Fruit fly (Drosophila melanogaster) whole organism, embryonic: ENCODE results near the gene CG44476.

Experiments used
- Atf3 ChIP-seq: fragments of 200-800 bp; sonication (Bioruptor generic); optimal IDR thresholded peaks from 3 replicates; lab custom pipeline; 2016; ENCODE audit warnings: missing biosample characterization, missing genetic modification characterization
- BtbVII ChIP-seq: fragments of 200-800 bp; sonication (Bioruptor generic); optimal IDR thresholded peaks from 3 replicates; lab custom pipeline; 2017; ENCODE audit warnings: missing biosample characterization, mild to moderate bottlenecking, missing genetic modification characterization
- CG10431 ChIP-seq: fragments of 200-800 bp; sonication (Bioruptor generic); optimal IDR thresholded peaks from 3 replicates; lab custom pipeline; 2018; ENCODE audit warnings: missing biosample characterization, mild to moderate bottlenecking, missing genetic modification characterization
- CG11247 ChIP-seq: fragments of 200-800 bp; sonication (Bioruptor generic); IDR thresholded peaks from 2 replicates; pipeline ENCODE4 v1.3.6; 2022; ENCODE audit warnings: missing biosample characterization, missing genetic modification characterization
- CG11560 ChIP-seq: fragments of 200-800 bp; sonication (Bioruptor generic); IDR thresholded peaks from 3 replicates; pipeline ENCODE4 v1.3.6; 2022; ENCODE audit warnings: missing biosample characterization, missing genetic modification characterization
- CG12104 ChIP-seq: fragments of 200-800 bp; sonication (Bioruptor generic); optimal IDR thresholded peaks from 3 replicates; lab custom pipeline; 2016; ENCODE audit warnings: missing biosample characterization, missing genetic modification characterization
- CG12236 ChIP-seq: fragments of 200-800 bp; sonication (Bioruptor generic); optimal IDR thresholded peaks from 2 replicates; lab custom pipeline; 2016; ENCODE audit warnings: missing biosample characterization, missing genetic modification characterization
- CG12769 ChIP-seq: fragments of 200-800 bp; sonication (Bioruptor generic); optimal IDR thresholded peaks from 2 replicates; lab custom pipeline; 2019; ENCODE audit warnings: missing biosample characterization, mild to moderate bottlenecking, missing genetic modification characterization, moderate library complexity
- CG13424 ChIP-seq: fragments of 200-800 bp; sonication (Bioruptor generic); optimal IDR thresholded peaks from 2 replicates; lab custom pipeline; 2019; ENCODE audit warnings: missing biosample characterization, mild to moderate bottlenecking, missing genetic modification characterization, moderate library complexity
- CG1602 ChIP-seq: fragments of 200-800 bp; sonication (Bioruptor generic); optimal IDR thresholded peaks from 3 replicates; lab custom pipeline; 2016; ENCODE audit warnings: missing biosample characterization, missing genetic modification characterization
- CG17912 ChIP-seq: fragments of 200-800 bp; sonication (Bioruptor generic); optimal IDR thresholded peaks from 2 replicates; lab custom pipeline; 2018; ENCODE audit warnings: missing biosample characterization, mild to moderate bottlenecking, missing genetic modification characterization
- CG30431 ChIP-seq: fragments of 200-800 bp; sonication (Bioruptor generic); optimal IDR thresholded peaks from 2 replicates; lab custom pipeline; 2017; ENCODE audit warnings: missing biosample characterization, missing genetic modification characterization
- CG31441 ChIP-seq: fragments of 200-800 bp; sonication (Bioruptor generic); IDR thresholded peaks from 2 replicates; pipeline ENCODE4 v1.3.6; 2022; ENCODE audit warnings: missing biosample characterization, missing genetic modification characterization
- CG34422 ChIP-seq: fragments of 200-800 bp; sonication (Bioruptor generic); IDR thresholded peaks from 3 replicates; pipeline ENCODE4 v1.3.6; 2022; ENCODE audit warnings: missing biosample characterization, missing genetic modification characterization
- CG3726 ChIP-seq: fragments of 200-800 bp; sonication (Bioruptor generic); IDR thresholded peaks from 3 replicates; pipeline ENCODE4, ENCODE4 v1.3.6; 2022; ENCODE audit warnings: missing biosample characterization, missing genetic modification characterization
- CG4360 ChIP-seq: fragments of 200-800 bp; sonication (Bioruptor generic); IDR thresholded peaks from 2 replicates; pipeline ENCODE4 v1.3.6; 2022; ENCODE audit warnings: missing biosample characterization, missing genetic modification characterization
- CG7745 ChIP-seq: fragments of 200-800 bp; sonication (Bioruptor generic); optimal IDR thresholded peaks from 2 replicates; lab custom pipeline; 2018; ENCODE audit warnings: missing biosample characterization, mild to moderate bottlenecking, missing genetic modification characterization, moderate library complexity
- CG8944 ChIP-seq: fragments of 200-800 bp; sonication (Bioruptor generic); optimal IDR thresholded peaks from 3 replicates; lab custom pipeline; 2016; ENCODE audit warnings: missing biosample characterization, missing genetic modification characterization
- CG9817 ChIP-seq: fragments of 200-800 bp; sonication (Bioruptor generic); optimal IDR thresholded peaks from 2 replicates; lab custom pipeline; 2018; ENCODE audit warnings: missing biosample characterization, mild to moderate bottlenecking, missing genetic modification characterization, moderate library complexity
- CkIIα-i1 ChIP-seq: fragments of 200-800 bp; sonication (Bioruptor generic); IDR thresholded peaks from 2 replicates; pipeline ENCODE4 v1.3.6; 2022; ENCODE audit warnings: missing biosample characterization, missing genetic modification characterization
- Dip2 ChIP-seq: fragments of 200-800 bp; sonication (Bioruptor generic); IDR thresholded peaks from 2 replicates; pipeline ENCODE4 v1.3.6; 2022; ENCODE audit warnings: missing biosample characterization, missing genetic modification characterization
- Dref ChIP-seq: fragments of 200-800 bp; sonication (Bioruptor generic); IDR thresholded peaks from 2 replicates; pipeline ENCODE4 v1.3.6; 2022; ENCODE audit warnings: missing biosample characterization, missing genetic modification characterization
- Ets65A ChIP-seq: fragments of 200-800 bp; sonication (Bioruptor generic); peaks from one replicate; lab custom pipeline; 2016; ENCODE audit warnings: missing biosample characterization, missing genetic modification characterization
- GATAe ChIP-seq: fragments of 200-800 bp; sonication (Bioruptor generic); conservative IDR thresholded peaks from 2 replicates; pipeline ENCODE4 v1.3.6; 2022; ENCODE audit warnings: missing biosample characterization, missing genetic modification characterization
- Gug ChIP-seq: fragments of 200-800 bp; sonication (Bioruptor generic); IDR thresholded peaks from 4 replicates; pipeline ENCODE4 v1.3.6; 2022; ENCODE audit warnings: missing biosample characterization, missing genetic modification characterization
- H15 ChIP-seq: fragments of 200-800 bp; sonication (Bioruptor generic); IDR thresholded peaks from 3 replicates; pipeline ENCODE4 v1.3.6; 2022; ENCODE audit warnings: missing biosample characterization, missing genetic modification characterization
- HmgD ChIP-seq: fragments of 200-800 bp; sonication (Bioruptor generic); optimal IDR thresholded peaks from 3 replicates; lab custom pipeline; 2016; ENCODE audit warnings: missing biosample characterization, missing genetic modification characterization
- Sin3A ChIP-seq: fragments of >200 bp; optimal IDR thresholded peaks from 2 replicates; lab custom pipeline; 2018
- Six4 ChIP-seq: fragments of 200-800 bp; sonication (Bioruptor generic); optimal IDR thresholded peaks from 2 replicates; lab custom pipeline; 2016; ENCODE audit warnings: missing biosample characterization, missing genetic modification characterization
- Usf ChIP-seq: fragments of 200-800 bp; sonication (Bioruptor generic); optimal IDR thresholded peaks from 2 replicates; lab custom pipeline; 2017; ENCODE audit warnings: missing genotype, missing biosample characterization, missing genetic modification characterization
- Xrp1 ChIP-seq: fragments of 200-800 bp; sonication (Bioruptor generic); IDR thresholded peaks from 2 replicates; pipeline ENCODE4 v1.3.6; 2022; ENCODE audit warnings: missing biosample characterization, missing genetic modification characterization
- ab ChIP-seq: fragments of 200-800 bp; sonication (Bioruptor generic); optimal IDR thresholded peaks from 2 replicates; lab custom pipeline; 2016; ENCODE audit warnings: missing biosample characterization, missing genetic modification characterization
- ac ChIP-seq: fragments of 200-800 bp; sonication (Bioruptor generic); optimal IDR thresholded peaks from 3 replicates; lab custom pipeline; 2017; ENCODE audit warnings: missing biosample characterization, mild to moderate bottlenecking, missing genetic modification characterization
- al ChIP-seq: fragments of 200-800 bp; sonication (Bioruptor generic); IDR thresholded peaks from 2 replicates; pipeline ENCODE4 v1.3.6; 2022; ENCODE audit warnings: missing biosample characterization, missing genetic modification characterization
- ato ChIP-seq: fragments of 200-800 bp; sonication (Bioruptor generic); IDR thresholded peaks from 2 replicates; pipeline ENCODE4 v1.3.6; 2022; ENCODE audit warnings: missing biosample characterization, missing genetic modification characterization; ENCODE audit not compliant: partially characterized antibody
- btn ChIP-seq: fragments of 200-800 bp; sonication (Bioruptor generic); optimal IDR thresholded peaks from 2 replicates; lab custom pipeline; 2016; ENCODE audit warnings: missing biosample characterization, missing genetic modification characterization
- cas ChIP-seq: fragments of 200-800 bp; sonication (Bioruptor generic); IDR thresholded peaks from 2 replicates; pipeline ENCODE4 v1.3.6; 2022; ENCODE audit warnings: missing biosample characterization, missing genetic modification characterization
- caup ChIP-seq: fragments of 200-800 bp; sonication (Bioruptor generic); optimal IDR thresholded peaks from 3 replicates; lab custom pipeline; 2017; ENCODE audit warnings: missing biosample characterization, mild to moderate bottlenecking, missing genetic modification characterization, moderate library complexity; ENCODE audit not compliant: severe bottlenecking
- fd96Cb ChIP-seq: fragments of 200-800 bp; sonication (Bioruptor generic); optimal IDR thresholded peaks from 2 replicates; lab custom pipeline; 2018; ENCODE audit warnings: missing biosample characterization, mild to moderate bottlenecking, missing genetic modification characterization, moderate library complexity
- lilli ChIP-seq: fragments of 200-800 bp; sonication (Bioruptor generic); optimal IDR thresholded peaks from 3 replicates; lab custom pipeline; 2016; ENCODE audit warnings: missing biosample characterization, missing genetic modification characterization
- onecut ChIP-seq: fragments of 200-800 bp; sonication (Bioruptor generic); IDR thresholded peaks from 2 replicates; pipeline ENCODE4 v1.3.6; 2022; ENCODE audit warnings: missing biosample characterization, missing genetic modification characterization
- so ChIP-seq: fragments of 200-800 bp; sonication (Bioruptor generic); IDR thresholded peaks from 3 replicates; pipeline ENCODE4 v1.3.6; 2022; ENCODE audit warnings: missing biosample characterization, missing genetic modification characterization
- stc ChIP-seq: fragments of 200-800 bp; sonication (Bioruptor generic); IDR thresholded peaks from 2 replicates; pipeline ENCODE4 v1.3.6; 2022; ENCODE audit warnings: missing biosample characterization, missing genetic modification characterization
- zf30C ChIP-seq: fragments of 200-800 bp; sonication (Bioruptor generic); optimal IDR thresholded peaks from 3 replicates; lab custom pipeline; 2018; ENCODE audit warnings: missing biosample characterization, mild to moderate bottlenecking, missing genetic modification characterization

The CG44476 gene

dm6 chr2L:18152172-18152639 is 39.2 kb upstream of the CG44476 start, which contains the start of gene Socs36E (continued):
- TF ChIP-seq zf30C (GFP tag; lab: Kevin White, UChicago) (peak; percentile 24), CG12236 (GFP tag; lab: Kevin White, UChicago) (no peak), Usf (no peak), CG34422 (GFP tag; lab: Robert Waterston, UW) (peak; percentile 74; the same call in 2 of the 3 replicates), CG31441 (GFP tag; lab: Robert Waterston, UW) (no peak), CG12104 (GFP tag; lab: Kevin White, UChicago) (no peak), CG3726 (no peak; the same call in 2 of the 3 replicates), BtbVII (no peak), Atf3 (GFP tag; lab: Kevin White, UChicago) (peak; percentile 24), stc (GFP tag; lab: Robert Waterston, UW) (no peak), CkIIα-i1 (GFP tag; lab: Robert Waterston, UW) (no peak), Ets65A (GFP tag; lab: Kevin White, UChicago) (no peak), HmgD (GFP tag; lab: Kevin White, UChicago) (peak; percentile 85), CG11560 (peak; percentile 56; the same call in 2 of the 3 replicates), CG17912 (GFP tag; lab: Kevin White, UChicago) (no peak), btn (GFP tag; lab: Kevin White, UChicago) (no peak), caup (GFP tag; lab: Kevin White, UChicago) (peak; percentile 33), Xrp1 (GFP tag; lab: Robert Waterston, UW) (no peak), CG9817 (tag; lab: Kevin White, UChicago) (peak; percentile 28), CG11247 (GFP tag; lab: Robert Waterston, UW) (peak; percentile 24; the same call in 1 of the 2 replicates), ac (GFP tag; lab: Kevin White, UChicago) (no peak), CG7745 (tag; lab: Kevin White, UChicago) (peak; percentile 31), Six4 (no peak), onecut (GFP tag; lab: Robert Waterston, UW) (no peak), CG1602 (GFP tag; lab: Kevin White, UChicago) (no peak), ab (GFP tag; lab: Kevin White, UChicago) (no peak), Dref (GFP tag; lab: Robert Waterston, UW) (peak; percentile 50), CG10431 (no peak), al (GFP tag; lab: Robert Waterston, UW) (0 out of 2 replicates have a peak, but pooled peaks have one; percentile 37), CG30431 (GFP tag; lab: Kevin White, UChicago) (no peak), ato (GFP tag; lab: Robert Waterston, UW) (peak; percentile 79), GATAe (GFP tag; lab: Robert Waterston, UW) (no peak), CG13424 (tag; lab: Kevin White, UChicago) (peak; percentile 29), fd96Cb (tag; lab: Kevin White, UChicago) (no peak), CG8944 (GFP tag; lab: Kevin White, UChicago) (peak; percentile 30), H15 (GFP tag; lab: Robert Waterston, UW) (no peak; the same call in 2 of the 3 replicates), so (GFP tag; lab: Robert Waterston, UW) (peak; percentile 65; the same call in 2 of the 3 replicates), Gug (GFP tag; lab: Robert Waterston, UW) (no peak; the same call in 3 of the 4 replicates), lilli (GFP tag; lab: Kevin White, UChicago) (no peak), Sin3A (lab: Kevin White, UChicago) (peak; percentile 23), CG12769 (tag; lab: Kevin White, UChicago) (peak; percentile 91), CG4360 (0 out of 2 replicates have a peak, but pooled peaks have one; percentile 40), cas (no peak), Dip2 (GFP tag; lab: Robert Waterston, UW) (0 out of 2 replicates have a peak, but pooled peaks have one; percentile 12)
- TF ChIP-seq, all 482 proteins: peak for 224
